Fruit fly (Drosophila melanogaster): ENCODE measurements around the gene CG34012.
A peak's percentile ranks its signal among the peaks of the same experiment; 100 is the strongest.

CG34012 gene

DNA sequence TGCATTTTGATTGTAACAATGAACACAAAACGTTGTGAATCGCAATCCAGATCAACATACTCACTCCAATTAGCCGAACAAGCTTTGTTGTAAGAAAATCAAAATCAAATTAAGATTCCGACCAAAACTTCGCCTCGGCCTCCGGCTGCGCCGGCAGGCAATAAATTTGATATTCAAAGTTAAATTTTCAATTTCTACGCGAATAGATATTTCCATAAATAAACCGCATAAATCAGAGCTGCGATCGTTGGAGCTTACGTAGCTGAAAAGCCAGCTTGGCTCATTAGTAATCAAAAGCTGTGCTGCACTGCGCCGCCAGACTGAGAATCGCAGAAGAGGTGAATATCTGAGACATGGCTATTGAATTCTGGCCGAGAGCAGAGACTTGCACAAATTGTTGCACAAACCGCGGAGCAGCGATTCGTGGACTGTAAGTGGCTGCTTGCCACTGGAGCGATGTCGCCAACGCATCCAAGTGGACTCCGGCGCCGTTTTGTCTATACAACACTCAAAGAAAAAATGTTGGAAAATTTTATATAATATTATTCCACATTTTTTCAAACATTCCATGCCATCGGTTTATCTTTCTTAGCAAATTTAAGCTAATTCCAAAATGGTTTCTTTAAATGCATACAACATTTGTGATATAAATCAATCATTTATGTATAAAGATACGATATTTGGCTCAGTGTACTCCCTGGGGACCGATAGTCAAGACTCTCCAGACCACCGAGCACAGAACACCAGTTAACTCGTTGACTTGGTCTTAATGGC lies 39.4 kb upstream of the CG34012 start (continued):
- TF ChIP-seq fd85E (GFP tag; optimal IDR thresholded peaks at IDR 0.05) (no peak), CG7368 (GFP tag; optimal IDR thresholded peaks at IDR 0.05) (peak; percentile 27), Met (GFP tag; optimal IDR thresholded peaks at IDR 0.05) (no peak), CG9139 (GFP tag; optimal IDR thresholded peaks at IDR 0.05) (peak; percentile 62), pdm3 (GFP tag; optimal IDR thresholded peaks at IDR 0.05) (peak; percentile 57), Ets96B (tag; optimal IDR thresholded peaks at IDR 0.05) (peak; percentile 88), OdsH (GFP tag; optimal IDR thresholded peaks at IDR 0.05) (peak; percentile 63), acj6 (GFP tag; optimal IDR thresholded peaks at IDR 0.05) (peak; percentile 60), achi (GFP tag; optimal IDR thresholded peaks at IDR 0.05) (peak; percentile 73), topi (GFP tag; optimal IDR thresholded peaks at IDR 0.05) (no peak), CG15336 (GFP tag; IDR thresholded peaks at IDR 0.05) (peak; percentile 87), Hr4 (GFP tag; optimal IDR thresholded peaks at IDR 0.05) (peak; percentile 70), Sox102F (GFP tag; optimal IDR thresholded peaks at IDR 0.05) (no peak), CG3032 (tag; optimal IDR thresholded peaks at IDR 0.05) (peak; percentile 81), CG34406 (GFP tag; optimal IDR thresholded peaks at IDR 0.05) (peak; percentile 16), Ets21C (GFP tag; optimal IDR thresholded peaks at IDR 0.05) (no peak), Hr39 (GFP tag; optimal IDR thresholded peaks at IDR 0.05) (no peak), Sox14 (GFP tag; optimal IDR thresholded peaks at IDR 0.05) (peak; percentile 56), dsx (GFP tag; optimal IDR thresholded peaks at IDR 0.05; ENCODE audit: poor library complexity, severe bottlenecking) (peak; percentile 82), spab (GFP tag; optimal IDR thresholded peaks at IDR 0.05) (peak; percentile 76), CG1621 (tag; optimal IDR thresholded peaks at IDR 0.05) (peak; percentile 60), CG3919 (GFP tag; optimal IDR thresholded peaks at IDR 0.05) (peak; percentile 82), Eip78C (GFP tag) (peak; percentile 84), CG16779 (tag; optimal IDR thresholded peaks at IDR 0.05) (peak; percentile 51), CG11294 (GFP tag; IDR thresholded peaks at IDR 0.05) (0 out of 2 replicates have a peak, but pooled peaks have one; percentile 54), CG4318 (GFP tag; optimal IDR thresholded peaks at IDR 0.05) (peak; percentile 60), CG8319 (GFP tag; optimal IDR thresholded peaks at IDR 0.05) (no peak), CG8119 (GFP tag; IDR thresholded peaks at IDR 0.05) (peak; percentile 89), cyc (GFP tag; optimal IDR thresholded peaks at IDR 0.05) (no peak)

DNA sequence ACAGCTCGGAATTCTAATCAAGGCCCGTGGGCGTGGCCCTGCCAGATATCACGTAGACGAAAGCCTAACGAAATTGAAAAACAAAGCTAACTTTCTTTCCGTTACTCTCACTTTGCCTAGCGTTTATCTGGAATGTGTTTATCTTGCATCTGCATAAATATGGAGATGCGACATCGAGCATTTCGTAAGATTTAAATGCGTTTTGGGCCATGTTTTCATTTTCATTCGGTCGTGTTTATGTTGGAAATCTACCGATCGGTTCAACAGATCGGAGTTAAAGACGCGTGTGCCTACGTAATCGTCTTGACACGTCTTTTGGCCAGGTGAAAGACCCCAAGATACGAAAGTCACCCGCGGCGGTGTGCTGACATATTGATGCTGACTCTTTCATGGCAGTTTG lies 38.4 kb upstream of the CG34012 start:
- TF ChIP-seq CG6808 (GFP tag; optimal IDR thresholded peaks at IDR 0.05) (no peak), Hr38 (GFP tag; optimal IDR thresholded peaks at IDR 0.05) (no peak), CG11902 (GFP tag; optimal IDR thresholded peaks at IDR 0.05) (no peak), CG3032 (tag; optimal IDR thresholded peaks at IDR 0.05) (no peak), CG16779 (tag; optimal IDR thresholded peaks at IDR 0.05) (no peak), OdsH (GFP tag; optimal IDR thresholded peaks at IDR 0.05) (no peak), Sox15 (GFP tag; optimal IDR thresholded peaks at IDR 0.05) (no peak), CG15336 (GFP tag; IDR thresholded peaks at IDR 0.05) (no peak), CG6854 (GFP tag; optimal IDR thresholded peaks at IDR 0.05) (no peak), CG10631 (GFP tag; optimal IDR thresholded peaks at IDR 0.05) (no peak), CG8119 (GFP tag; IDR thresholded peaks at IDR 0.05) (no peak)

- TF ChIP-seq Hr4 (GFP tag; optimal IDR thresholded peaks at IDR 0.05) (no peak), ss (GFP tag; optimal IDR thresholded peaks at IDR 0.05) (peak in 1 of 2 experiments; percentile 32)
Measured at dm6 chr3L:11145065-11145464, 35.8 kb upstream of the CG34012 start.

- TF ChIP-seq net (GFP tag; optimal IDR thresholded peaks at IDR 0.05) (no peak), CG3032 (tag; optimal IDR thresholded peaks at IDR 0.05) (no peak), Eip75B (GFP tag; optimal IDR thresholded peaks at IDR 0.05) (no peak), CG1621 (tag; optimal IDR thresholded peaks at IDR 0.05) (no peak), Gug (GFP tag; IDR thresholded peaks at IDR 0.05) (no peak), Ets96B (tag; optimal IDR thresholded peaks at IDR 0.05) (no peak), CG16779 (tag; optimal IDR thresholded peaks at IDR 0.05) (no peak), Blimp-1 (GFP tag; optimal IDR thresholded peaks at IDR 0.05) (no peak), achi (GFP tag; optimal IDR thresholded peaks at IDR 0.05) (no peak), Eip78C (GFP tag) (no peak), fd59A (GFP tag; optimal IDR thresholded peaks at IDR 0.05) (no peak), CG15336 (GFP tag; IDR thresholded peaks at IDR 0.05) (no peak), CG6792 (GFP tag; optimal IDR thresholded peaks at IDR 0.05) (no peak), pdm3 (GFP tag; optimal IDR thresholded peaks at IDR 0.05) (no peak), CG9139 (GFP tag; optimal IDR thresholded peaks at IDR 0.05) (no peak), cyc (GFP tag; optimal IDR thresholded peaks at IDR 0.05) (no peak), CG6276 (GFP tag; optimal IDR thresholded peaks at IDR 0.05) (peak; percentile 37), Sox14 (GFP tag; optimal IDR thresholded peaks at IDR 0.05) (no peak), fkh (GFP tag; optimal IDR thresholded peaks at IDR 0.05) (no peak), Hr38 (GFP tag; optimal IDR thresholded peaks at IDR 0.05) (no peak), CG10631 (GFP tag; optimal IDR thresholded peaks at IDR 0.05) (no peak), CG8119 (GFP tag; IDR thresholded peaks at IDR 0.05) (peak; percentile 25; the same call in 1 of the 3 replicates)
Measured at dm6 chr3L:11138862-11139261, 29.6 kb upstream of the CG34012 start.

All from whole organism, prepupa.